Worm (Caenorhabditis elegans) whole organism, young adult: ENCODE results near the gene cgp-1.

Source experiments
- F57A8.1 ChIP-seq: fragments of 200-800 bp; sonication (Bioruptor generic); optimal IDR thresholded peaks from 2 replicates; lab custom pipeline; 2018; ENCODE audit warnings: mild to moderate bottlenecking, missing genetic modification characterization, moderate library complexity, missing compliant biosample characterization
- ama-1 ChIP-seq, 3 experiments: fragments of 150-350 bp in 1 of 3; sonication (generic microtip) in 2 of 3; optimal IDR thresholded peaks; 2 replicates each; lab custom pipeline; 2014 to 2018; ENCODE audit warnings: missing biosample characterization in 2 of 3, missing genetic modification characterization in 2 of 3, missing genetic modification reagents in 2 of 3
- aptf-3 ChIP-seq: fragments of 200-800 bp; sonication (Bioruptor generic); IDR thresholded peaks from 2 replicates; pipeline ENCODE4 v1.3.6; 2022; ENCODE audit warnings: missing genetic modification characterization, missing compliant biosample characterization
- cebp-2 ChIP-seq: fragments of 200-800 bp; sonication (Bioruptor generic); IDR thresholded peaks from 2 replicates; pipeline ENCODE4 v1.3.6; 2022; ENCODE audit warnings: missing genetic modification characterization, missing compliant biosample characterization
- die-1 ChIP-seq: sonication (generic microtip); optimal IDR thresholded peaks from 2 replicates; lab custom pipeline; 2016; ENCODE audit warnings: missing genotype, mild to moderate bottlenecking, missing genetic modification characterization, missing compliant biosample characterization
- ets-4 ChIP-seq: fragments of 200-800 bp; sonication (Bioruptor generic); optimal IDR thresholded peaks from 2 replicates; lab custom pipeline; 2018; ENCODE audit warnings: mild to moderate bottlenecking, missing genetic modification characterization, missing compliant biosample characterization
- zim-3 ChIP-seq: sonication (generic microtip); optimal IDR thresholded peaks from 2 replicates; lab custom pipeline; 2017; ENCODE audit warnings: mild to moderate bottlenecking, missing genetic modification characterization, moderate library complexity, missing compliant biosample characterization

ce11 chrV:137667-138066 is 15.1 kb upstream of the cgp-1 start:
- TF ChIP-seq ama-1 (optimal IDR thresholded peaks at IDR 0.05; lab: Kevin White, UChicago): no peak
- no peak for TF ChIP-seq ama-1 (GFP tag; optimal IDR thresholded peaks at IDR 0.05; lab: Kevin White, UChicago)
- TF ChIP-seq zim-3 (tag; lab: Kevin White, UChicago): no peak
- TF ChIP-seq die-1 (tag; lab: Kevin White, UChicago): no peak
- no peak for TF ChIP-seq F57A8.1 (GFP tag; lab: Kevin White, UChicago)
- no peak for TF ChIP-seq ets-4
- no peak for TF ChIP-seq cebp-2 (GFP tag; lab: Robert Waterston, UW)
- TF ChIP-seq aptf-3: no peak
